Fruit fly (Drosophila melanogaster): Measurements from ENCODE around the gene AP-2mu.

DNA sequence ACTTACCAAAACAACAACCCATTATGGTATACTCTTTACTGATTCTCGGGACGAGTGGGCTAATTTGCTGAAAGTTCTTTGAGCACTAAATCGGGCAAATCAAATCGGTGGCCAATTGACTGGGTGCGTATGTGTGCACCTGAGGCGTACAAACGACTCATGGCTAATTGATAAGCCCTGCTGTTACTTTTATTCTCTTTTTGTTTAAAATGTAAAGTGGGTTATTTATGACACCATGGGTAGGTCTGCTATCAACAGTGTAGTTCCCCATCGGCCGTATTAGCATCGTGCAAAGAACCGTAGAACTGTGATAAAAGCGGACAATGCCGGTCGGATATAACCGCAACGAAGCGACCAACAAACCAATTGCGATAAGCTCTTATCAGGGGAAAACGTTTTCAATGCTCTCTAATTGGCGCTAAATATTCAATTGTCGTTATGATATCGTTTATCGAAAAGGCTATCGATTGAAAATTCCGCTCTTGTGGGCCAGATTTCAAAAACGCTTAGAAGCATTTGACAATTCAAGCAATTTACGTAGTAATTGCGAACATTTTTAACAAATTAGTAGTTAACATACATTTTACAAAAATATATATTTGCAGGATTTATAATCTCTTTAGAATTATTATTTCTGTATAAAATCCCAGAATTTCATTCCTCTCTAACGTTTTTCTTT is 14.9 kb upstream of the AP-2mu start, which contains the start of gene CG34288:
- TF ChIP-seq ttk (optimal IDR thresholded peaks at IDR 0.05) (no peak), h (optimal IDR thresholded peaks at IDR 0.05) (no peak), Sin3A (optimal IDR thresholded peaks at IDR 0.05) (no peak)
